Fruit fly (Drosophila melanogaster) whole organism, embryonic: Measurements from ENCODE around the gene thoc7.

Experiments
- ATbp ChIP-seq: fragments of 200-800 bp; sonication (Bioruptor generic); optimal IDR thresholded peaks from 2 replicates; lab custom pipeline; 2017; ENCODE audit warnings: missing biosample characterization, mild to moderate bottlenecking, missing genetic modification characterization, missing genetic modification reagents
- Abd-B ChIP-seq: fragments of 200-800 bp; sonication (Bioruptor generic); optimal IDR thresholded peaks from 2 replicates; lab custom pipeline; 2018; ENCODE audit warnings: missing biosample characterization, mild to moderate bottlenecking, missing genetic modification characterization, moderate library complexity
- CG10543 ChIP-seq: fragments of 200-800 bp; sonication (Bioruptor generic); optimal IDR thresholded peaks from 3 replicates; lab custom pipeline; 2017; ENCODE audit warnings: missing biosample characterization, mild to moderate bottlenecking, missing genetic modification characterization, moderate library complexity
- CG10565 ChIP-seq: fragments of 200-800 bp; sonication (Bioruptor generic); optimal IDR thresholded peaks from 3 replicates; lab custom pipeline; 2016; ENCODE audit warnings: missing biosample characterization, mild to moderate bottlenecking, missing genetic modification characterization
- CG11085 ChIP-seq: fragments of 200-800 bp; sonication (Bioruptor generic); IDR thresholded peaks from 2 replicates; pipeline ENCODE4 v1.3.6; 2022; ENCODE audit warnings: missing biosample characterization, missing genetic modification characterization
- CG11398 ChIP-seq: fragments of 200-800 bp; sonication (Bioruptor generic); optimal IDR thresholded peaks from 2 replicates; lab custom pipeline; 2016; ENCODE audit warnings: missing biosample characterization, missing genetic modification characterization
- CG13424 ChIP-seq: fragments of 200-800 bp; sonication (Bioruptor generic); optimal IDR thresholded peaks from 2 replicates; lab custom pipeline; 2019; ENCODE audit warnings: missing biosample characterization, mild to moderate bottlenecking, missing genetic modification characterization, moderate library complexity
- CG15073 ChIP-seq: fragments of 200-800 bp; sonication (Bioruptor generic); optimal IDR thresholded peaks from 2 replicates; lab custom pipeline; 2016; ENCODE audit warnings: missing biosample characterization, missing genetic modification characterization
- CG16813 ChIP-seq: fragments of 200-800 bp; sonication (Bioruptor generic); IDR thresholded peaks from 3 replicates; pipeline ENCODE4 v1.3.6; 2022; ENCODE audit warnings: missing biosample characterization, missing genetic modification characterization; ENCODE audit not compliant: partially characterized antibody
- CG17186 ChIP-seq: fragments of 200-800 bp; sonication (Bioruptor generic); optimal IDR thresholded peaks from 3 replicates; lab custom pipeline; 2017; ENCODE audit warnings: missing biosample characterization, missing genetic modification reagents, missing genetic modification characterization
- CG17361 ChIP-seq: fragments of 200-800 bp; sonication (Bioruptor generic); IDR thresholded peaks from 3 replicates; pipeline ENCODE4 v1.3.6; 2022; ENCODE audit warnings: missing biosample characterization, missing genetic modification characterization
- CG17385 ChIP-seq: fragments of 200-800 bp; sonication (Bioruptor generic); optimal IDR thresholded peaks from 3 replicates; lab custom pipeline; 2018; ENCODE audit warnings: missing biosample characterization, mild to moderate bottlenecking, missing genetic modification characterization
- CG1832 ChIP-seq: fragments of 200-800 bp; sonication (Bioruptor generic); optimal IDR thresholded peaks from 2 replicates; lab custom pipeline; 2017; ENCODE audit warnings: missing biosample characterization, mild to moderate bottlenecking, missing genetic modification characterization, inconsistent platforms
- CG18599 ChIP-seq: fragments of 200-800 bp; sonication (Bioruptor generic); optimal IDR thresholded peaks from 3 replicates; lab custom pipeline; 2017; ENCODE audit warnings: missing biosample characterization, missing genetic modification characterization, mild to moderate bottlenecking, moderate library complexity, missing genetic modification reagents
- CG3726 ChIP-seq: fragments of 200-800 bp; sonication (Bioruptor generic); IDR thresholded peaks from 3 replicates; pipeline ENCODE4, ENCODE4 v1.3.6; 2022; ENCODE audit warnings: missing biosample characterization, missing genetic modification characterization
- CG3847 ChIP-seq: fragments of 200-800 bp; sonication (Bioruptor generic); IDR thresholded peaks from 2 replicates; pipeline ENCODE4 v1.3.6; 2022; ENCODE audit warnings: missing biosample characterization, missing genetic modification characterization
- CG3995 ChIP-seq: fragments of 200-800 bp; sonication (Bioruptor generic); optimal IDR thresholded peaks from 3 replicates; lab custom pipeline; 2016; ENCODE audit warnings: missing biosample characterization, missing genetic modification characterization
- CG4404 ChIP-seq: fragments of 200-800 bp; sonication (Bioruptor generic); IDR thresholded peaks from 2 replicates; pipeline ENCODE4 v1.3.6; 2022; ENCODE audit warnings: missing biosample characterization, missing genetic modification characterization
- CG6765 ChIP-seq: fragments of 200-800 bp; sonication (Bioruptor generic); optimal IDR thresholded peaks from 3 replicates; lab custom pipeline; 2017; ENCODE audit warnings: missing biosample characterization, mild to moderate bottlenecking, missing genetic modification characterization
- CG6813 ChIP-seq: fragments of 200-800 bp; sonication (Bioruptor generic); optimal IDR thresholded peaks from 2 replicates; lab custom pipeline; 2017; ENCODE audit warnings: missing biosample characterization, missing genetic modification characterization, mild to moderate bottlenecking, moderate library complexity, missing genetic modification reagents
- CG7556 ChIP-seq: fragments of 200-800 bp; sonication (Bioruptor generic); optimal IDR thresholded peaks from 2 replicates; lab custom pipeline; 2017; ENCODE audit warnings: missing biosample characterization, mild to moderate bottlenecking, missing genetic modification characterization
- CG9727 ChIP-seq: fragments of 200-800 bp; sonication (Bioruptor generic); optimal IDR thresholded peaks from 3 replicates; lab custom pipeline; 2017; ENCODE audit warnings: missing biosample characterization, mild to moderate bottlenecking, missing genetic modification characterization
- ERR ChIP-seq: fragments of 200-800 bp; sonication (Bioruptor generic); optimal IDR thresholded peaks from 2 replicates; lab custom pipeline; 2016; ENCODE audit warnings: missing biosample characterization, missing genetic modification characterization
- Eip74EF ChIP-seq, 2 experiments: fragments of 200-800 bp in 1 of 2; fragments of >200 bp in 1 of 2; sonication (Bioruptor generic) in 1 of 2; optimal IDR thresholded peaks; 2 replicates each; lab custom pipeline; 2017 to 2019; ENCODE audit warnings: missing biosample characterization in 2 of 2, missing genetic modification characterization in 2 of 2, mild to moderate bottlenecking in 1 of 2, moderate library complexity in 1 of 2
- Fer2 ChIP-seq: fragments of 200-800 bp; sonication (Bioruptor generic); optimal IDR thresholded peaks from 2 replicates; lab custom pipeline; 2018; ENCODE audit warnings: missing biosample characterization, mild to moderate bottlenecking, missing genetic modification characterization, moderate library complexity
- HLH54F ChIP-seq: fragments of 200-800 bp; sonication (Bioruptor generic); optimal IDR thresholded peaks from 3 replicates; lab custom pipeline; 2016; ENCODE audit warnings: missing biosample characterization, missing genetic modification characterization
- Hey ChIP-seq: fragments of 200-800 bp; sonication (Bioruptor generic); optimal IDR thresholded peaks from 3 replicates; lab custom pipeline; 2018; ENCODE audit warnings: missing biosample characterization, mild to moderate bottlenecking, missing genetic modification characterization
- HmgZ ChIP-seq: fragments of 200-800 bp; sonication (Bioruptor generic); optimal IDR thresholded peaks from 2 replicates; lab custom pipeline; 2018; ENCODE audit warnings: missing biosample characterization, mild to moderate bottlenecking, missing genetic modification characterization
- Lhr ChIP-seq: fragments of 200-800 bp; sonication (Bioruptor generic); optimal IDR thresholded peaks from 3 replicates; lab custom pipeline; 2017; ENCODE audit warnings: mild to moderate bottlenecking, missing biosample characterization, missing genetic modification reagents, missing genetic modification characterization
- MTF-1 ChIP-seq: fragments of 200-800 bp; sonication (Bioruptor generic); optimal IDR thresholded peaks from 2 replicates; lab custom pipeline; 2018; ENCODE audit warnings: missing biosample characterization, mild to moderate bottlenecking, missing genetic modification characterization, borderline replicate concordance
- Nf-YB ChIP-seq: fragments of 200-800 bp; sonication (Bioruptor generic); optimal IDR thresholded peaks from 3 replicates; lab custom pipeline; 2019; ENCODE audit warnings: missing biosample characterization, mild to moderate bottlenecking, missing genetic modification characterization, moderate library complexity
- Nf-YC ChIP-seq: fragments of 200-800 bp; optimal IDR thresholded peaks from 3 replicates; lab custom pipeline; 2019; ENCODE audit warnings: missing biosample characterization, mild to moderate bottlenecking, missing genetic modification characterization, moderate library complexity
- Optix ChIP-seq: fragments of 200-800 bp; sonication (Bioruptor generic); IDR thresholded peaks from 3 replicates; pipeline ENCODE4 v1.3.6; 2022; ENCODE audit warnings: missing biosample characterization, missing genetic modification characterization
- PHDP ChIP-seq: fragments of 200-800 bp; sonication (Bioruptor generic); optimal IDR thresholded peaks from 3 replicates; lab custom pipeline; 2018; ENCODE audit warnings: missing biosample characterization, mild to moderate bottlenecking, missing genetic modification characterization, moderate library complexity
- Side ChIP-seq: fragments of 200-800 bp; sonication (Bioruptor generic); optimal IDR thresholded peaks from 2 replicates; lab custom pipeline; 2016; ENCODE audit warnings: missing biosample characterization, missing genetic modification characterization
- Sin3A ChIP-seq: fragments of >200 bp; optimal IDR thresholded peaks from 2 replicates; lab custom pipeline; 2018
- TFAM ChIP-seq: fragments of 200-800 bp; sonication (Bioruptor generic); optimal IDR thresholded peaks from 2 replicates; lab custom pipeline; 2017; ENCODE audit warnings: missing biosample characterization, missing genetic modification characterization, inconsistent platforms
- Tbp ChIP-seq: fragments of >200 bp; optimal IDR thresholded peaks from 2 replicates; lab custom pipeline; 2018; ENCODE audit warnings: missing biosample characterization, missing genetic modification characterization
- ab ChIP-seq: fragments of 200-800 bp; sonication (Bioruptor generic); optimal IDR thresholded peaks from 2 replicates; lab custom pipeline; 2016; ENCODE audit warnings: missing biosample characterization, missing genetic modification characterization
- ash1 ChIP-seq: fragments of 200-800 bp; sonication (Bioruptor generic); optimal IDR thresholded peaks from 2 replicates; lab custom pipeline; 2018; ENCODE audit warnings: missing biosample characterization, mild to moderate bottlenecking, missing genetic modification characterization
- az2 ChIP-seq: fragments of 200-800 bp; sonication (Bioruptor generic); optimal IDR thresholded peaks from 3 replicates; lab custom pipeline; 2016; ENCODE audit warnings: missing biosample characterization, missing genetic modification characterization
- chm ChIP-seq: fragments of 200-800 bp; sonication (Bioruptor generic); IDR thresholded peaks from 2 replicates; pipeline ENCODE4 v1.3.6; 2022; ENCODE audit warnings: missing biosample characterization, missing genetic modification characterization
- dan ChIP-seq: fragments of 200-800 bp; sonication (Bioruptor generic); IDR thresholded peaks from 2 replicates; pipeline ENCODE4 v1.3.6; 2022; ENCODE audit warnings: missing biosample characterization, missing genetic modification characterization
- dysf ChIP-seq: fragments of 200-800 bp; sonication (Bioruptor generic); IDR thresholded peaks from 3 replicates; pipeline ENCODE4 v1.3.6; 2022; ENCODE audit warnings: missing biosample characterization, missing genetic modification characterization
- esg ChIP-seq: fragments of 200-800 bp; sonication (Bioruptor generic); conservative IDR thresholded peaks from 2 replicates; pipeline ENCODE4 v1.3.6; 2022; ENCODE audit warnings: missing biosample characterization, missing genetic modification characterization
- fd64A ChIP-seq: fragments of 200-800 bp; sonication (Bioruptor generic); optimal IDR thresholded peaks from 3 replicates; lab custom pipeline; 2018; ENCODE audit warnings: missing biosample characterization, mild to moderate bottlenecking, missing genetic modification characterization
- fru ChIP-seq: fragments of >200 bp; optimal IDR thresholded peaks from 2 replicates; lab custom pipeline; 2017
- hb ChIP-seq: fragments of 200-800 bp; sonication (Bioruptor generic); IDR thresholded peaks from 3 replicates; pipeline ENCODE4 v1.3.6; 2022; ENCODE audit warnings: missing biosample characterization, missing genetic modification characterization; ENCODE audit not compliant: partially characterized antibody
- lola ChIP-seq, 3 experiments: fragments of >200 bp in 2 of 3; fragments of 200-800 bp in 1 of 3; sonication (Bioruptor generic) in 1 of 3; optimal IDR thresholded peaks; 2 replicates each; lab custom pipeline; 2017 to 2019; ENCODE audit warnings: missing biosample characterization in 3 of 3, missing genetic modification characterization in 3 of 3, mild to moderate bottlenecking in 1 of 3, moderate library complexity in 1 of 3
- so ChIP-seq: fragments of 200-800 bp; sonication (Bioruptor generic); IDR thresholded peaks from 3 replicates; pipeline ENCODE4 v1.3.6; 2022; ENCODE audit warnings: missing biosample characterization, missing genetic modification characterization
- tx ChIP-seq: fragments of 200-800 bp; sonication (Bioruptor generic); optimal IDR thresholded peaks from 2 replicates; lab custom pipeline; 2016; ENCODE audit warnings: missing biosample characterization, missing genetic modification characterization

thoc7 gene

dm6 chr3L:184251-184650 lies 28.2 kb downstream of the thoc7 start, which contains the start of the genes CG34140, Mkp and Mtch (continued):
- peak; percentile 88 for TF ChIP-seq CG18599 (GFP tag; lab: Kevin White, UChicago)
- peak; percentile 9 for TF ChIP-seq ash1
- TF ChIP-seq ab (GFP tag; lab: Kevin White, UChicago), result peak; percentile 69
- peak; percentile 76 for TF ChIP-seq dysf (GFP tag; lab: Robert Waterston, UW)
- peak; percentile 82 for TF ChIP-seq Optix (GFP tag; lab: Robert Waterston, UW)
- TF ChIP-seq CG13424 (tag; lab: Kevin White, UChicago), result peak; percentile 88
- TF ChIP-seq CG1832, result no peak
- TF ChIP-seq tx (GFP tag; lab: Kevin White, UChicago), result peak; percentile 83
- TF ChIP-seq Nf-YC (tag; lab: Kevin White, UChicago), result no peak
- TF ChIP-seq CG3847 (GFP tag; lab: Robert Waterston, UW), result peak; percentile 88
- peak; percentile 46; the same call in 1 of the 2 replicates for TF ChIP-seq dan (GFP tag; lab: Robert Waterston, UW)
- peak; percentile 87 for TF ChIP-seq CG10543 (GFP tag; lab: Kevin White, UChicago)
- peak; percentile 71 for TF ChIP-seq CG11398 (GFP tag; lab: Kevin White, UChicago)
- 0 out of 3 replicates have a peak, but pooled peaks have one; percentile 25 for TF ChIP-seq CG3726 (GFP tag; lab: Robert Waterston, UW)
- TF ChIP-seq lola (GFP tag; optimal IDR thresholded peaks at IDR 0.05; lab: Kevin White, UChicago), result peak in 1 of 3 experiments; percentile 82
- peak; percentile 76 for TF ChIP-seq esg (GFP tag; lab: Robert Waterston, UW)
- TF ChIP-seq fd64A (GFP tag; lab: Kevin White, UChicago), result no peak
- TF ChIP-seq fru (lab: Kevin White, UChicago), result no peak
- peak; percentile 77 for TF ChIP-seq CG17186 (GFP tag; lab: Kevin White, UChicago)
- TF ChIP-seq HmgZ (tag; lab: Kevin White, UChicago), result peak; percentile 84
- TF ChIP-seq CG7556 (GFP tag; lab: Kevin White, UChicago), result peak; percentile 74
- TF ChIP-seq CG4404 (GFP tag; lab: Robert Waterston, UW), result peak; percentile 76
- TF ChIP-seq CG6765, result peak; percentile 56
- no peak for TF ChIP-seq Lhr (GFP tag; lab: Kevin White, UChicago)
- no peak for TF ChIP-seq Tbp (GFP tag; lab: Kevin White, UChicago)
- TF ChIP-seq Nf-YB (GFP tag; lab: Kevin White, UChicago), result peak; percentile 64
- no peak for TF ChIP-seq PHDP (tag; lab: Kevin White, UChicago)
- no peak for TF ChIP-seq CG6813 (GFP tag; lab: Kevin White, UChicago)
- peak; percentile 83 for TF ChIP-seq CG9727 (GFP tag; lab: Kevin White, UChicago)
- peak; percentile 82 for TF ChIP-seq hb (GFP tag; lab: Robert Waterston, UW)
- peak; percentile 64 for TF ChIP-seq Fer2 (tag; lab: Kevin White, UChicago)
- TF ChIP-seq CG11085 (GFP tag; lab: Robert Waterston, UW), result peak; percentile 65
- TF ChIP-seq ERR (GFP tag; lab: Kevin White, UChicago), result peak; percentile 88
- peak; percentile 4 for TF ChIP-seq CG10565 (GFP tag; lab: Kevin White, UChicago)
- TF ChIP-seq TFAM (GFP tag; lab: Kevin White, UChicago), result no peak
- TF ChIP-seq az2 (GFP tag; lab: Kevin White, UChicago), result peak; percentile 88
- peak; percentile 74 for TF ChIP-seq CG17385 (GFP tag; lab: Kevin White, UChicago)
- TF ChIP-seq Eip74EF (GFP tag; optimal IDR thresholded peaks at IDR 0.05; lab: Kevin White, UChicago), result no peak
- TF ChIP-seq Hey (tag; lab: Kevin White, UChicago), result no peak
- no peak for TF ChIP-seq ATbp (GFP tag; lab: Kevin White, UChicago)
- TF ChIP-seq so, result peak; percentile 63; the same call in 1 of the 3 replicates
- peak; percentile 87 for TF ChIP-seq Side (GFP tag; lab: Kevin White, UChicago)
- TF ChIP-seq Abd-B (GFP tag; lab: Kevin White, UChicago), result peak; percentile 84
- peak; percentile 64 for TF ChIP-seq chm (GFP tag; lab: Robert Waterston, UW)
- peak; percentile 8 for TF ChIP-seq CG15073 (GFP tag; lab: Kevin White, UChicago)
- peak; percentile 26 for TF ChIP-seq MTF-1
- peak; percentile 94 for TF ChIP-seq HLH54F (GFP tag; lab: Kevin White, UChicago)
- TF ChIP-seq CG3995 (GFP tag; lab: Kevin White, UChicago), result peak; percentile 74
- peak; percentile 96 for TF ChIP-seq Sin3A
- TF ChIP-seq CG17361 (GFP tag; lab: Robert Waterston, UW), result no peak; the same call in 1 of the 3 replicates
- TF ChIP-seq CG16813 (GFP tag; lab: Robert Waterston, UW), result peak; percentile 95
